Worm (Caenorhabditis elegans) whole organism, L1 larva: Measurements from ENCODE around the gene ltah-1.2.

ENCODE experiments used
- C16A3.4 ChIP-seq: fragments of 150-350 bp; optimal IDR thresholded peaks from 2 replicates; lab custom pipeline; 2014; ENCODE audit warnings: missing biosample characterization, missing genetic modification characterization
- Y116A8C.19 ChIP-seq: sonication (generic microtip); optimal IDR thresholded peaks from 2 replicates; lab custom pipeline; 2016; ENCODE audit warnings: missing compliant biosample characterization, missing genetic modification characterization, borderline replicate concordance
- aha-1 ChIP-seq: fragments of 150-350 bp; optimal IDR thresholded peaks from 2 replicates; lab custom pipeline; 2014; ENCODE audit warnings: missing biosample characterization, missing genetic modification characterization
- alr-1 ChIP-seq: fragments of 200-800 bp; sonication (Bioruptor generic); optimal IDR thresholded peaks from 2 replicates; lab custom pipeline; 2018; ENCODE audit warnings: borderline replicate concordance, mild to moderate bottlenecking, missing genetic modification characterization, missing compliant biosample characterization
- aly-2 ChIP-seq: fragments of 150-350 bp; optimal IDR thresholded peaks from 2 replicates; lab custom pipeline; 2014; ENCODE audit warnings: missing biosample characterization, missing genetic modification characterization
- ama-1 ChIP-seq: fragments of 150-350 bp; optimal IDR thresholded peaks from 2 replicates; lab custom pipeline; 2014
- ceh-63 ChIP-seq: fragments of 200-800 bp; sonication (Bioruptor generic); optimal IDR thresholded peaks from 2 replicates; lab custom pipeline; 2018; ENCODE audit warnings: mild to moderate bottlenecking, missing genetic modification characterization, missing compliant biosample characterization
- ceh-82 ChIP-seq, 3 experiments: fragments of 150-350 bp in 1 of 3; sonication (generic microtip) in 2 of 3; optimal IDR thresholded peaks; 2 replicates each; lab custom pipeline; 2014 to 2017; ENCODE audit warnings: missing biosample characterization in 3 of 3, missing genetic modification characterization in 3 of 3
- dsc-1 ChIP-seq: sonication (generic microtip); optimal IDR thresholded peaks from 2 replicates; lab custom pipeline; 2016; ENCODE audit warnings: mild to moderate bottlenecking, missing genetic modification characterization, missing compliant biosample characterization
- egl-13 ChIP-seq: sonication (generic microtip); optimal IDR thresholded peaks from 2 replicates; lab custom pipeline; 2016; ENCODE audit warnings: missing genotype, missing genetic modification reagents, missing genetic modification characterization, missing compliant biosample characterization
- elt-2 ChIP-seq: sonication (generic microtip); optimal IDR thresholded peaks from 2 replicates; lab custom pipeline; 2016; ENCODE audit warnings: missing genetic modification characterization, mild to moderate bottlenecking, inconsistent platforms, missing compliant biosample characterization, missing genetic modification reagents
- elt-3 ChIP-seq, 6 experiments: fragments of 150-350 bp in 1 of 6; sonication (generic microtip); optimal IDR thresholded peaks; 2 replicates each; lab custom pipeline; 2017 to 2018; ENCODE audit warnings: missing biosample characterization in 6 of 6, missing genetic modification characterization in 6 of 6, inconsistent platforms in 1 of 6
- fkh-10 ChIP-seq: sonication (generic microtip); optimal IDR thresholded peaks from 2 replicates; lab custom pipeline; 2017; ENCODE audit warnings: missing biosample characterization, missing genetic modification reagents, missing genetic modification characterization
- fkh-8 ChIP-seq: sonication (generic microtip); optimal IDR thresholded peaks from 2 replicates; lab custom pipeline; 2016; ENCODE audit warnings: mild to moderate bottlenecking, missing genetic modification characterization, missing compliant biosample characterization
- hpl-2 ChIP-seq: fragments of 150-350 bp; optimal IDR thresholded peaks from 2 replicates; lab custom pipeline; 2014; ENCODE audit warnings: missing biosample characterization, missing genetic modification reagents, missing genetic modification characterization
- irx-1 ChIP-seq: sonication (generic microtip); optimal IDR thresholded peaks from 2 replicates; lab custom pipeline; 2016; ENCODE audit warnings: missing genetic modification characterization, missing compliant biosample characterization
- jun-1 ChIP-seq: fragments of 150-350 bp; optimal IDR thresholded peaks from 2 replicates; lab custom pipeline; 2014; ENCODE audit warnings: missing biosample characterization, missing genetic modification reagents, missing genetic modification characterization
- lir-3 ChIP-seq: sonication (generic microtip); optimal IDR thresholded peaks from 2 replicates; lab custom pipeline; 2016; ENCODE audit warnings: mild to moderate bottlenecking, missing genetic modification characterization, moderate library complexity, missing compliant biosample characterization; ENCODE audit not compliant: poor library complexity
- lsy-2 ChIP-seq, 2 experiments: fragments of 150-350 bp; optimal IDR thresholded peaks; 2 replicates each; lab custom pipeline; 2014; ENCODE audit warnings: missing biosample characterization in 2 of 2, missing genetic modification characterization in 2 of 2
- mab-9 ChIP-seq: fragments of 200-800 bp; sonication (Bioruptor generic); IDR thresholded peaks from 2 replicates; pipeline ENCODE4 v1.3.6; 2022; ENCODE audit warnings: missing genetic modification reagents, missing genetic modification characterization, missing compliant biosample characterization
- mdl-1 ChIP-seq, 2 experiments: fragments of 150-350 bp; optimal IDR thresholded peaks; 2 replicates each; lab custom pipeline; 2014 to 2017; ENCODE audit warnings: missing biosample characterization in 2 of 2, missing genetic modification characterization in 2 of 2, inconsistent platforms in 1 of 2
- mef-2 ChIP-seq: fragments of 150-350 bp; optimal IDR thresholded peaks from 2 replicates; lab custom pipeline; 2014; ENCODE audit warnings: missing biosample characterization, missing genetic modification characterization
- mep-1 ChIP-seq: fragments of 150-350 bp; optimal IDR thresholded peaks from 2 replicates; lab custom pipeline; 2014; ENCODE audit warnings: missing biosample characterization, missing genetic modification characterization
- nhr-11 ChIP-seq: fragments of 150-350 bp; optimal IDR thresholded peaks from 2 replicates; lab custom pipeline; 2014; ENCODE audit warnings: missing biosample characterization, missing genetic modification characterization
- nhr-12 ChIP-seq: sonication (generic microtip); optimal IDR thresholded peaks from 2 replicates; lab custom pipeline; 2017; ENCODE audit warnings: missing biosample characterization, missing genetic modification characterization
- nhr-19 ChIP-seq: fragments of 200-800 bp; sonication (Bioruptor generic); conservative IDR thresholded peaks from 2 replicates; pipeline ENCODE4 v1.3.6; 2022; ENCODE audit warnings: missing genetic modification characterization, missing compliant biosample characterization
- nhr-237 ChIP-seq: fragments of 150-350 bp; optimal IDR thresholded peaks from 2 replicates; lab custom pipeline; 2014; ENCODE audit warnings: missing biosample characterization, missing genetic modification characterization
- nhr-28 ChIP-seq: fragments of 150-350 bp; optimal IDR thresholded peaks from 2 replicates; lab custom pipeline; 2014; ENCODE audit warnings: missing biosample characterization, missing genetic modification characterization
- nhr-47 ChIP-seq: sonication (generic microtip); optimal IDR thresholded peaks from 2 replicates; lab custom pipeline; 2016; ENCODE audit warnings: mild to moderate bottlenecking, missing genetic modification characterization, moderate library complexity, missing compliant biosample characterization
- nhr-71 ChIP-seq: sonication (generic microtip); optimal IDR thresholded peaks from 2 replicates; lab custom pipeline; 2016; ENCODE audit warnings: mild to moderate bottlenecking, missing genetic modification characterization, moderate library complexity, missing compliant biosample characterization
- nhr-76 ChIP-seq: sonication (generic microtip); optimal IDR thresholded peaks from 2 replicates; lab custom pipeline; 2017; ENCODE audit warnings: missing biosample characterization, missing genetic modification characterization
- pag-3 ChIP-seq: sonication (generic microtip); optimal IDR thresholded peaks from 2 replicates; lab custom pipeline; 2017; ENCODE audit warnings: missing genetic modification characterization, mild to moderate bottlenecking, missing compliant biosample characterization, antibody characterized with exemption, borderline replicate concordance; ENCODE audit not compliant: insufficient read depth
- pqm-1 ChIP-seq: sonication (generic microtip); optimal IDR thresholded peaks from 3 replicates; lab custom pipeline; 2017; ENCODE audit warnings: missing biosample characterization, missing genetic modification characterization
- skn-1 ChIP-seq: fragments of 150-350 bp; optimal IDR thresholded peaks from 2 replicates; lab custom pipeline; 2014; ENCODE audit warnings: missing biosample characterization, missing genetic modification characterization
- snpc-4 ChIP-seq: fragments of 150-350 bp; optimal IDR thresholded peaks from 2 replicates; lab custom pipeline; 2014; ENCODE audit warnings: missing biosample characterization, missing genetic modification characterization
- snu-23 ChIP-seq: sonication (generic microtip); optimal IDR thresholded peaks from 2 replicates; lab custom pipeline; 2016; ENCODE audit warnings: missing genetic modification characterization, missing compliant biosample characterization
- tlp-1 ChIP-seq: fragments of 150-350 bp; optimal IDR thresholded peaks from 2 replicates; lab custom pipeline; 2014; ENCODE audit warnings: missing biosample characterization, missing genetic modification characterization
- unc-130 ChIP-seq: fragments of 150-350 bp; optimal IDR thresholded peaks from 2 replicates; lab custom pipeline; 2017; ENCODE audit warnings: missing biosample characterization, missing genetic modification characterization, inconsistent platforms
- unc-86 ChIP-seq: sonication (generic microtip); optimal IDR thresholded peaks from 2 replicates; lab custom pipeline; 2016; ENCODE audit warnings: missing genetic modification characterization, missing compliant biosample characterization
- vab-15 ChIP-seq: sonication (generic microtip); optimal IDR thresholded peaks from 2 replicates; lab custom pipeline; 2017; ENCODE audit warnings: missing genotype, mild to moderate bottlenecking, missing genetic modification characterization, missing compliant biosample characterization
- xbp-1 ChIP-seq: sonication (generic microtip); optimal IDR thresholded peaks from 2 replicates; lab custom pipeline; 2016; ENCODE audit warnings: missing genetic modification characterization, missing compliant biosample characterization
- zip-4 ChIP-seq: fragments of 200-800 bp; sonication (Bioruptor generic); optimal IDR thresholded peaks from 2 replicates; lab custom pipeline; 2018; ENCODE audit warnings: mild to moderate bottlenecking, missing genetic modification characterization, moderate library complexity, missing compliant biosample characterization
- ztf-11 ChIP-seq, 2 experiments: sonication (generic microtip); optimal IDR thresholded peaks; 2 replicates each; lab custom pipeline; 2016 to 2017; ENCODE audit warnings: missing genetic modification characterization in 2 of 2, missing biosample characterization in 1 of 2, missing compliant biosample characterization in 1 of 2

The ltah-1.2 gene

ce11 chrIV:3647551-3647950 is 34.7 kb upstream of the ltah-1.2 start (continued):
- TF ChIP-seq aha-1 (no peak), alr-1 (tag; lab: Kevin White, UChicago) (no peak), skn-1 (tag; lab: Kevin White, UChicago) (no peak), nhr-71 (tag; lab: Kevin White, UChicago) (peak; percentile 89), elt-2 (tag; lab: Kevin White, UChicago) (no peak), unc-86 (tag; lab: Kevin White, UChicago) (no peak), nhr-47 (tag; lab: Kevin White, UChicago) (peak; percentile 24), lsy-2 (tag; optimal IDR thresholded peaks at IDR 0.05; lab: Kevin White, UChicago) (peak; percentile 11 to 32), mab-9 (GFP tag; lab: Robert Waterston, UW) (no peak), ama-1 (lab: Kevin White, UChicago) (no peak), jun-1 (no peak), xbp-1 (tag; lab: Kevin White, UChicago) (no peak), snpc-4 (tag; lab: Kevin White, UChicago) (no peak), unc-130 (tag; lab: Kevin White, UChicago) (peak; percentile 77), mdl-1 (tag; optimal IDR thresholded peaks at IDR 0.05; lab: Kevin White, UChicago) (peak in 1 of 2 experiments; percentile 71), C16A3.4 (tag; lab: Kevin White, UChicago) (peak; percentile 13), ceh-82 (tag; optimal IDR thresholded peaks at IDR 0.05; lab: Kevin White, UChicago) (no peak), nhr-76 (no peak), ceh-63 (GFP tag; lab: Kevin White, UChicago) (no peak), lir-3 (peak; percentile 30), nhr-237 (tag; lab: Kevin White, UChicago) (no peak), irx-1 (tag; lab: Kevin White, UChicago) (no peak), pqm-1 (no peak), nhr-12 (tag; lab: Kevin White, UChicago) (no peak), mef-2 (peak; percentile 55), mep-1 (tag; lab: Kevin White, UChicago) (peak; percentile 12), nhr-11 (tag; lab: Kevin White, UChicago) (no peak), fkh-8 (tag; lab: Kevin White, UChicago) (no peak), snu-23 (peak; percentile 61), egl-13 (tag; lab: Kevin White, UChicago) (no peak), elt-3 (tag; optimal IDR thresholded peaks at IDR 0.05; lab: Kevin White, UChicago) (no peak), zip-4 (GFP tag; lab: Kevin White, UChicago) (no peak), dsc-1 (tag; lab: Kevin White, UChicago) (no peak), pag-3 (no peak), vab-15 (no peak), aly-2 (tag; lab: Kevin White, UChicago) (no peak), nhr-28 (no peak), ztf-11 (tag; optimal IDR thresholded peaks at IDR 0.05; lab: Kevin White, UChicago) (no peak), hpl-2 (GFP tag; lab: Kevin White, UChicago) (no peak), nhr-19 (GFP tag; lab: Robert Waterston, UW) (peak; percentile 81), Y116A8C.19 (tag; lab: Kevin White, UChicago) (no peak), tlp-1 (no peak), fkh-10 (GFP tag; lab: Kevin White, UChicago) (no peak)
